Worm (Caenorhabditis elegans) whole organism, early embryonic: Measurements from ENCODE around the gene taf-11.1.

Experiments used
- B0310.2 ChIP-seq: sonication (generic microtip); optimal IDR thresholded peaks from 2 replicates; lab custom pipeline; 2016; ENCODE audit warnings: mild to moderate bottlenecking, missing genetic modification characterization, missing compliant biosample characterization
- F13C5.2 ChIP-seq: sonication (generic microtip); optimal IDR thresholded peaks from 2 replicates; lab custom pipeline; 2017; ENCODE audit warnings: mild to moderate bottlenecking, missing genetic modification characterization, inconsistent platforms, missing compliant biosample characterization
- aly-1 ChIP-seq: sonication (generic microtip); optimal IDR thresholded peaks from 2 replicates; lab custom pipeline; 2016; ENCODE audit warnings: missing genetic modification characterization, missing compliant biosample characterization
- ama-1 ChIP-seq: fragments of 150-350 bp; optimal IDR thresholded peaks from 2 replicates; lab custom pipeline; 2014
- ceh-13 ChIP-seq: fragments of 200-800 bp; sonication (Bioruptor generic); optimal IDR thresholded peaks from 2 replicates; lab custom pipeline; 2018; ENCODE audit warnings: mild to moderate bottlenecking, missing genetic modification characterization, missing compliant biosample characterization
- ceh-36 ChIP-seq: sonication (generic microtip); optimal IDR thresholded peaks from 2 replicates; lab custom pipeline; 2016; ENCODE audit warnings: missing genetic modification characterization, inconsistent platforms, missing compliant biosample characterization
- ets-7 ChIP-seq: sonication (generic microtip); optimal IDR thresholded peaks from 2 replicates; lab custom pipeline; 2016; ENCODE audit warnings: missing genotype, missing genetic modification characterization, missing compliant biosample characterization
- flt-1 ChIP-seq: fragments of 200-800 bp; sonication (Bioruptor generic); IDR thresholded peaks from 2 replicates; pipeline ENCODE4 v1.3.6; 2022; ENCODE audit warnings: missing genetic modification characterization, missing compliant biosample characterization
- hmbx-1 ChIP-seq: sonication (generic microtip); optimal IDR thresholded peaks from 2 replicates; lab custom pipeline; 2016; ENCODE audit warnings: mild to moderate bottlenecking, missing genetic modification characterization, missing compliant biosample characterization
- hmg-4 ChIP-seq: fragments of 200-800 bp; sonication (Bioruptor generic); optimal IDR thresholded peaks from 2 replicates; lab custom pipeline; 2018; ENCODE audit warnings: mild to moderate bottlenecking, missing genetic modification characterization, missing compliant biosample characterization
- hnd-1 ChIP-seq: sonication (generic microtip); optimal IDR thresholded peaks from 2 replicates; lab custom pipeline; 2016; ENCODE audit warnings: missing genetic modification characterization, missing compliant biosample characterization
- pes-1 ChIP-seq: fragments of 200-800 bp; sonication (Bioruptor generic); IDR thresholded peaks from 2 replicates; pipeline ENCODE4 v1.3.6; 2022; ENCODE audit warnings: missing genetic modification reagents, missing genetic modification characterization, missing compliant biosample characterization
- scrt-1 ChIP-seq: fragments of 200-800 bp; sonication (Bioruptor generic); IDR thresholded peaks from 2 replicates; pipeline ENCODE4 v1.3.6; 2022; ENCODE audit warnings: missing genetic modification characterization, missing compliant biosample characterization
- sea-1 ChIP-seq: fragments of 200-800 bp; sonication (Bioruptor generic); conservative IDR thresholded peaks from 2 replicates; pipeline ENCODE4 v1.3.6; 2022; ENCODE audit warnings: missing genetic modification characterization, missing compliant biosample characterization
- tbx-11 ChIP-seq: fragments of 200-800 bp; sonication (Bioruptor generic); IDR thresholded peaks from 2 replicates; pipeline ENCODE4 v1.3.6; 2022; ENCODE audit warnings: missing genetic modification characterization, missing compliant biosample characterization
- tbx-37 ChIP-seq: fragments of 200-800 bp; sonication (Bioruptor generic); conservative IDR thresholded peaks from 2 replicates; pipeline ENCODE4 v1.3.6; 2022; ENCODE audit warnings: missing genetic modification reagents, missing genetic modification characterization, missing compliant biosample characterization
- tra-4 ChIP-seq: sonication (generic microtip); optimal IDR thresholded peaks from 2 replicates; lab custom pipeline; 2017; ENCODE audit warnings: missing genetic modification characterization, missing compliant biosample characterization

The taf-11.1 gene

ce11 chrX:4218174-4218573 is 36.8 kb upstream of the taf-11.1 start, which contains the start of gene W01H2.2:
TSS of gene W01H2.2 (minus strand) at chrX:4218458.
- TF ChIP-seq pes-1 (GFP tag; lab: Robert Waterston, UW): 0 out of 2 replicates have a peak, but pooled peaks have one; percentile 7
- no peak for TF ChIP-seq ceh-36 (tag; lab: Kevin White, UChicago)
- TF ChIP-seq F13C5.2: no peak

ce11 chrX:4219487-4219886 is 35.5 kb upstream of the taf-11.1 start:
- TF ChIP-seq hmbx-1 (tag; lab: Kevin White, UChicago): no peak

ce11 chrX:4222200-4222599 is 32.8 kb upstream of the taf-11.1 start:
- TF ChIP-seq B0310.2 (tag; lab: Kevin White, UChicago) (no peak), ets-7 (tag; lab: Kevin White, UChicago) (no peak), sea-1 (GFP tag; lab: Robert Waterston, UW) (no peak), aly-1 (no peak), F13C5.2 (no peak), ceh-13 (no peak), flt-1 (GFP tag; lab: Robert Waterston, UW) (no peak), ceh-36 (tag; lab: Kevin White, UChicago) (no peak), ama-1 (lab: Kevin White, UChicago) (no peak), scrt-1 (GFP tag; lab: Robert Waterston, UW) (no peak), hmbx-1 (tag; lab: Kevin White, UChicago) (no peak)

- 0 out of 2 replicates have a peak, but pooled peaks have one; percentile 24 for TF ChIP-seq pes-1 (GFP tag; lab: Robert Waterston, UW)
- TF ChIP-seq tra-4 (tag; lab: Kevin White, UChicago): no peak
- no peak for TF ChIP-seq hmbx-1 (tag; lab: Kevin White, UChicago)
- no peak for TF ChIP-seq hnd-1 (tag; lab: Kevin White, UChicago)
- TF ChIP-seq B0310.2 (tag; lab: Kevin White, UChicago): peak; percentile 37
These were observed 32.1 kb upstream of the taf-11.1 start for ce11 chrX:4222779-4223387.

DNA sequence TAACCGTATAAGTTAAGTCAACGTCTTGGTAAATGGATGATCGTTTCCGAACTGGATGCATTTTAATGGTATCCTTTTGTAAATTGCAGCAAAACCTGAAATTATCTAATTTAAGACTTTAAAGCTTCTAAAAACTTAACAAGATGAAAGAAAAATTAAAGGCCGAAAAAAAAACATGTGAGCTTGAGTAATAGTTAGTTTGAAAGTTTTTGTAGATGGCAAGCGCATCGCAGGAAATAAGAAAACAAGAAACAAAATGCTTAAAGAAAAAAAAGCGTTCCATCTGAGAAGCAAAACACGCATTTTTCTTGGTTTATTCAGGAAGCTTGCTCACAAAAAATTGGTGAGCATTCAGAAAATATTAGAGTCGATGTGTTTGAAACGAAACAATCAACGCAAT is 19.2 kb upstream of the taf-11.1 start, which contains the start of gene rab-37:
Gene rab-37 (minus strand): TSS at position 101 of the 400 bp plus-strand sequence.
- TF ChIP-seq ceh-13: no peak
- TF ChIP-seq B0310.2 (tag; lab: Kevin White, UChicago): no peak
- no peak for TF ChIP-seq aly-1
- TF ChIP-seq ets-7 (tag; lab: Kevin White, UChicago): no peak
- TF ChIP-seq pes-1 (GFP tag; lab: Robert Waterston, UW): no peak
- TF ChIP-seq flt-1 (GFP tag; lab: Robert Waterston, UW): no peak
- TF ChIP-seq ama-1 (lab: Kevin White, UChicago): no peak
- no peak for TF ChIP-seq F13C5.2
- no peak for TF ChIP-seq hmbx-1 (tag; lab: Kevin White, UChicago)
- TF ChIP-seq sea-1 (GFP tag; lab: Robert Waterston, UW): no peak
- TF ChIP-seq scrt-1 (GFP tag; lab: Robert Waterston, UW): no peak
- TF ChIP-seq tra-4 (tag; lab: Kevin White, UChicago): no peak
- no peak for TF ChIP-seq tbx-11 (GFP tag; lab: Robert Waterston, UW)
- no peak for TF ChIP-seq ceh-36 (tag; lab: Kevin White, UChicago)
- TF ChIP-seq hnd-1 (tag; lab: Kevin White, UChicago): no peak
- no peak for TF ChIP-seq hmg-4 (GFP tag; lab: Kevin White, UChicago)
- no peak for TF ChIP-seq tbx-37 (GFP tag; lab: Robert Waterston, UW)

ce11 chrX:4238971-4239370 is 16.0 kb upstream of the taf-11.1 start:
- TF ChIP-seq pes-1 (GFP tag; lab: Robert Waterston, UW) (no peak), F13C5.2 (no peak), aly-1 (no peak), flt-1 (GFP tag; lab: Robert Waterston, UW) (no peak), sea-1 (GFP tag; lab: Robert Waterston, UW) (no peak), ets-7 (tag; lab: Kevin White, UChicago) (no peak), hmg-4 (GFP tag; lab: Kevin White, UChicago) (no peak), scrt-1 (GFP tag; lab: Robert Waterston, UW) (no peak), ceh-36 (tag; lab: Kevin White, UChicago) (no peak), tra-4 (tag; lab: Kevin White, UChicago) (no peak), ama-1 (lab: Kevin White, UChicago) (no peak), B0310.2 (tag; lab: Kevin White, UChicago) (no peak), ceh-13 (no peak), tbx-37 (GFP tag; lab: Robert Waterston, UW) (no peak), hnd-1 (tag; lab: Kevin White, UChicago) (no peak), hmbx-1 (tag; lab: Kevin White, UChicago) (no peak), tbx-11 (GFP tag; lab: Robert Waterston, UW) (no peak)

- no peak for TF ChIP-seq hmg-4 (GFP tag; lab: Kevin White, UChicago)
- TF ChIP-seq scrt-1 (GFP tag; lab: Robert Waterston, UW): no peak
- no peak for TF ChIP-seq ama-1 (lab: Kevin White, UChicago)
- TF ChIP-seq tra-4 (tag; lab: Kevin White, UChicago): no peak
These were observed 10.4 kb upstream of the taf-11.1 start for ce11 chrX:4244489-4245123.

- TF ChIP-seq tra-4 (tag; lab: Kevin White, UChicago): no peak
- TF ChIP-seq tbx-11 (GFP tag; lab: Robert Waterston, UW): no peak
- TF ChIP-seq B0310.2 (tag; lab: Kevin White, UChicago): no peak
- TF ChIP-seq flt-1 (GFP tag; lab: Robert Waterston, UW): no peak
- TF ChIP-seq hmg-4 (GFP tag; lab: Kevin White, UChicago): no peak
- TF ChIP-seq ets-7 (tag; lab: Kevin White, UChicago): no peak
- TF ChIP-seq scrt-1 (GFP tag; lab: Robert Waterston, UW): no peak
- TF ChIP-seq sea-1 (GFP tag; lab: Robert Waterston, UW): no peak
- no peak for TF ChIP-seq pes-1 (GFP tag; lab: Robert Waterston, UW)
- no peak for TF ChIP-seq hnd-1 (tag; lab: Kevin White, UChicago)
- no peak for TF ChIP-seq hmbx-1 (tag; lab: Kevin White, UChicago)
- TF ChIP-seq ceh-13: no peak
- no peak for TF ChIP-seq tbx-37 (GFP tag; lab: Robert Waterston, UW)
- TF ChIP-seq ceh-36 (tag; lab: Kevin White, UChicago): no peak
- no peak for TF ChIP-seq aly-1
- TF ChIP-seq ama-1 (lab: Kevin White, UChicago): no peak
- no peak for TF ChIP-seq F13C5.2
These were observed 9.8 kb upstream of the taf-11.1 start for ce11 chrX:4245124-4245523.
